Worm (Caenorhabditis elegans): ENCODE data around the gene T05H10.8.

The T05H10.8 gene

DNA sequence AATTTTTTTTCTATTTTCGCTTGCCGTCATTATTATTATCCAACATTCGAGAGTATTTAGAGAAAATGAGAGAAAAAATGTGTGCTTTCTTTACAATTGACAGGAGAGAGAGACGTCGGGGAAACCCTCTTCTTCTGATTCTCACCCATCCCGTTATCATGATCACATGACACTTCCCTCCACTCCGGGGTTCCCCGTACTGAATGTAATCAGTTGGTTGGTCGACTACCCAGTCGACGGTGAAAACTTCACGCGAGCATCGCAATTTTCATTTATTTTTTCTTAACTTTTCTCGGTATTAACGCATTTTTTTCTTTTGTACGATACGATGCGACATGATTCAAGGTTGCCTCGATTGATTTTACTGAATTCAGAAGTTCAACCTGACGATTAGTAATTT lies 42.7 kb upstream of the T05H10.8 start (continued):
- TF ChIP-seq aly-2 (tag; optimal IDR thresholded peaks at IDR 0.05) (no peak), nhr-43 (tag; optimal IDR thresholded peaks at IDR 0.05; ENCODE audit: poor library complexity, severe bottlenecking) (peak; percentile 47), nfya-1 (tag; optimal IDR thresholded peaks at IDR 0.05; ENCODE audit: insufficient read depth) (peak; percentile 57), unc-62 (GFP tag; optimal IDR thresholded peaks at IDR 0.05) (no peak)

DNA sequence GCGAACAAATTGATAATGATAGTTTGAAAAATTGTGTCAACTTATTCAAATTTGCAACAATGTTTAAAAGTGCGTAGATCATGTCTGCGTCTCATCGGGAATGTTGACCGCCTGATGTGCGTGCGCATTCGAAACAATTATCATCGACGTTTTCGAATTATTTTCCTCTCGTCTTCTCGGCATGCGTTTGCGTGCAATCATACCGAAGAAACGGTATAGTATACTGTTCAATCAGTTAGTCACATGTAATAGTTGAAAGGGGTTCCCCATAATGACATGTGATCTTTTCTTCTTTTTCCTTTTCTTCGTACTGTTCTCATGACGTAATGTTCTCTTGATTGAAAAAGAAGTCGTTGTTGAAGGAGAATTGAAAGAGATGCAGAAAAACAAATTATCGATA lies 42.1 kb upstream of the T05H10.8 start:
- peak; percentile 77 for TF ChIP-seq lsy-12 (tag; optimal IDR thresholded peaks at IDR 0.05)
- TF ChIP-seq eor-1 (tag; optimal IDR thresholded peaks at IDR 0.05), result no peak
- TF ChIP-seq lin-39 (tag; optimal IDR thresholded peaks at IDR 0.05), result no peak
- TF ChIP-seq ceh-28 (tag; optimal IDR thresholded peaks at IDR 0.05), result peak; percentile 34
- no peak for TF ChIP-seq skn-1 (tag; optimal IDR thresholded peaks at IDR 0.05)
- peak; percentile 89 for TF ChIP-seq elt-2 (tag; optimal IDR thresholded peaks at IDR 0.05)
- TF ChIP-seq nfya-1 (tag; optimal IDR thresholded peaks at IDR 0.05; ENCODE audit: insufficient read depth), result peak; percentile 49
- TF ChIP-seq nhr-43 (tag; optimal IDR thresholded peaks at IDR 0.05; ENCODE audit: poor library complexity, severe bottlenecking), result peak; percentile 91
- peak; percentile 83 for TF ChIP-seq jun-1 (tag; optimal IDR thresholded peaks at IDR 0.05)
- peak; percentile 96 for TF ChIP-seq nhr-23 (tag; optimal IDR thresholded peaks at IDR 0.05)
- peak; percentile 93 for TF ChIP-seq nhr-25 (tag; optimal IDR thresholded peaks at IDR 0.05)
- TF ChIP-seq nhr-77 (tag; optimal IDR thresholded peaks at IDR 0.05), result no peak
- peak; percentile 26 for TF ChIP-seq tbx-2 (tag; optimal IDR thresholded peaks at IDR 0.05)
- peak; percentile 32 for TF ChIP-seq pha-4 (tag; optimal IDR thresholded peaks at IDR 0.05)
- TF ChIP-seq mdl-1 (tag; optimal IDR thresholded peaks at IDR 0.05), result peak; percentile 73
- TF ChIP-seq elt-3 (tag; optimal IDR thresholded peaks at IDR 0.05), result peak in 2 of 3 experiments; percentile 46 to 59
- peak; percentile 96 for TF ChIP-seq pqm-1 (tag; optimal IDR thresholded peaks at IDR 0.05)
- peak; percentile 57 for TF ChIP-seq ama-1 (optimal IDR thresholded peaks at IDR 0.05)

DNA sequence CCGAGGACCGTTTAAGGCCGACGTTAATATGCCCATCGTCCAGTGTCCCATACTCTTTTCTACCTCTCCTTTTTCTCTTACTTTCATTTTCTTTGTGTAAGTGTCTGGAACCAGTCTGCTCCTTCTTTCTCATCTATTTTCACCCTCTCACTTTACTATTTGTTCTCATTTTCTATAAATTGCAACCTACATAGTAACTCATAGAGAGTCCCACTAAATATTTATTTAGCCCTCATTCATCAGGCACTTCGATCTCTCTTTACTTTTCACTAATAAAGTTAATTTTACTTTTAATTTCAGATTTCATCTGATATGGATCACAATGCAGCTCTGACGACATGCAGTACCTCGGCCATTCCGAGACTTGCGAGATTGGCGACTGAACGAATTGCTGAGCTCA lies 41.5 kb upstream of the T05H10.8 start, which contains the start of gene zyg-11:
Gene zyg-11, plus strand, starts transcription at position 301 of the 400 bp plus-strand sequence.
- TF ChIP-seq lin-15B (tag; optimal IDR thresholded peaks at IDR 0.05) (peak; percentile 63), fkh-2 (tag; optimal IDR thresholded peaks at IDR 0.05) (no peak), pha-4 (tag; optimal IDR thresholded peaks at IDR 0.05) (peak; percentile 7), fos-1 (tag; optimal IDR thresholded peaks at IDR 0.05) (no peak), ceh-28 (tag; optimal IDR thresholded peaks at IDR 0.05) (no peak)

DNA sequence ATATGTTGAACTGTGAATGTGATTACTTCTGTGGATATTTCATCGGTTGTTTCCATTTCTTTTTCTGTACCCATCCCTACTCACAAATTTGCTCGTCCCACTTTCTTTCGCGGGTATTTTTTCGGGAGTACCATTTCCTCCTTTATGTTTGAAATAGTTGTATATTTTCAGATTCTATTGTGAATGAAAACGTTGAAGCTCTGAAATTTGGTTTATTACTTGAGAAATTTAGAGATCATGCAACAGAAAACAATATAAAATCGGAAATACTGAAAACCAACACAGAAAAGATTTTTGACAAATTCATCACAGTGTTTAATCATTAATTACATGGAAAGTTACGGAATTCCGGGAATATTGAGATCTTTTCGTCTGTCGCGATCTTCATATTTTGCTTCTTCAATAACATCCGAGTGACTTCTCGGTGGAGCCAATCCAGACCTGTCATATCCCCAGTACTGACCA lies 38.3 kb upstream of the T05H10.8 start:
- TF ChIP-seq fkh-10 (GFP tag; optimal IDR thresholded peaks at IDR 0.05) (no peak), elt-2 (tag; optimal IDR thresholded peaks at IDR 0.05) (peak; percentile 6), nhr-23 (tag; optimal IDR thresholded peaks at IDR 0.05) (peak; percentile 6), zag-1 (tag; optimal IDR thresholded peaks at IDR 0.05) (no peak), ama-1 (optimal IDR thresholded peaks at IDR 0.05) (peak; percentile 42), ztf-4 (tag; optimal IDR thresholded peaks at IDR 0.05) (peak; percentile 73), nhr-25 (tag; optimal IDR thresholded peaks at IDR 0.05) (peak; percentile 21), nhr-43 (tag; optimal IDR thresholded peaks at IDR 0.05; ENCODE audit: poor library complexity, severe bottlenecking) (peak; percentile 34), nhr-11 (tag; optimal IDR thresholded peaks at IDR 0.05) (no peak), nhr-12 (tag; optimal IDR thresholded peaks at IDR 0.05) (no peak), nhr-237 (tag; optimal IDR thresholded peaks at IDR 0.05) (no peak), ceh-9 (tag; optimal IDR thresholded peaks at IDR 0.05) (no peak), lsy-12 (tag; optimal IDR thresholded peaks at IDR 0.05) (no peak)

DNA sequence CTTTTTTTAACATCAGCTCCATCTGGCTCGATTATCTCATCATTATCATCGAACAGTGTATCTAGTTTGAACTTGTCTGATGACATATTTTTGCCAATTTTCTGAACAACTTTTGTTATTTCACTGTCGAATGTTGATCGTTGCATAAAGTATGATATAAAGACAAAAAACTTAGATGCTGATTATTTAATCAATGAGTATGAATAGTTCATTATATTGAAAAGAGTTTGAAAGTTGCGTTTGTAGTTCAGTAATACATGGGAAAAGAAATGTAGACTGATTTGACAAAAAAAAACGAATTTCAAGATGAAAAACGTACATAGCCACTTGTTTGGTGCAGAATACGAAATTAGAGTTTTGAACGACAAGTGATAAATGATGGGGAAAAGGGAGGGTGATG lies 36.4 kb upstream of the T05H10.8 start, which contains the start of gene hda-2:
Gene hda-2, minus strand, starts transcription at position 101 of the 400 bp plus-strand sequence.
- TF ChIP-seq nhr-28 (tag; optimal IDR thresholded peaks at IDR 0.05) (no peak), lsy-12 (tag; optimal IDR thresholded peaks at IDR 0.05) (no peak), ztf-4 (tag; optimal IDR thresholded peaks at IDR 0.05) (no peak), egl-27 (tag; optimal IDR thresholded peaks at IDR 0.05) (no peak), pqm-1 (tag; optimal IDR thresholded peaks at IDR 0.05) (no peak), nhr-77 (tag; optimal IDR thresholded peaks at IDR 0.05) (no peak), nhr-23 (tag; optimal IDR thresholded peaks at IDR 0.05) (no peak), nhr-25 (tag; optimal IDR thresholded peaks at IDR 0.05) (no peak), ama-1 (optimal IDR thresholded peaks at IDR 0.05) (no peak), ztf-11 (tag; optimal IDR thresholded peaks at IDR 0.05) (no peak), lin-39 (tag; optimal IDR thresholded peaks at IDR 0.05) (no peak), R02D3.7 (tag; optimal IDR thresholded peaks at IDR 0.05) (no peak), mml-1 (tag; optimal IDR thresholded peaks at IDR 0.05) (no peak), sea-2 (GFP tag; optimal IDR thresholded peaks at IDR 0.05) (no peak), fkh-10 (GFP tag; optimal IDR thresholded peaks at IDR 0.05) (no peak)
